Worm (Caenorhabditis elegans) whole organism, L3 larva: ENCODE results near the gene F29A7.6.

ENCODE experiments used
- ceh-16 ChIP-seq: sonication (generic microtip); optimal IDR thresholded peaks from 2 replicates; lab custom pipeline; 2017; ENCODE audit warnings: missing biosample characterization, missing genetic modification characterization
- nhr-11 ChIP-seq: fragments of 150-350 bp; optimal IDR thresholded peaks from 2 replicates; lab custom pipeline; 2014; ENCODE audit warnings: missing biosample characterization, missing genetic modification characterization

ce11 chrII:2707872-2708271 is 44.5 kb downstream of the F29A7.6 start, which contains the start of gene Y47G7B.2:
- no peak for TF ChIP-seq ceh-16 (tag; lab: Kevin White, UChicago)
- TF ChIP-seq nhr-11 (tag; lab: Kevin White, UChicago): no peak
